Fruit fly (Drosophila melanogaster) whole organism, embryonic: Measurements from ENCODE around the gene AANATL7.

Source experiments
- Bdp1 ChIP-seq: fragments of 200-800 bp; sonication (Bioruptor generic); optimal IDR thresholded peaks from 3 replicates; lab custom pipeline; 2016; ENCODE audit warnings: missing biosample characterization, missing genetic modification characterization
- Blimp-1 ChIP-seq: fragments of 200-800 bp; sonication (Bioruptor generic); optimal IDR thresholded peaks from 3 replicates; lab custom pipeline; 2018; ENCODE audit warnings: missing biosample characterization, missing genetic modification characterization, mild to moderate bottlenecking, moderate library complexity, missing genetic modification reagents
- C15 ChIP-seq: fragments of 200-800 bp; sonication (Bioruptor generic); IDR thresholded peaks from 3 replicates; pipeline ENCODE4 v1.3.6; 2022; ENCODE audit warnings: missing biosample characterization, missing genetic modification characterization
- CG11085 ChIP-seq: fragments of 200-800 bp; sonication (Bioruptor generic); IDR thresholded peaks from 2 replicates; pipeline ENCODE4 v1.3.6; 2022; ENCODE audit warnings: missing biosample characterization, missing genetic modification characterization
- CG11560 ChIP-seq: fragments of 200-800 bp; sonication (Bioruptor generic); IDR thresholded peaks from 3 replicates; pipeline ENCODE4 v1.3.6; 2022; ENCODE audit warnings: missing biosample characterization, missing genetic modification characterization
- CG13296 ChIP-seq: fragments of 200-800 bp; sonication (Bioruptor generic); optimal IDR thresholded peaks from 3 replicates; lab custom pipeline; 2018; ENCODE audit warnings: missing biosample characterization, mild to moderate bottlenecking, missing genetic modification characterization
- CG14050 ChIP-seq: fragments of 200-800 bp; sonication (Bioruptor generic); IDR thresholded peaks from 3 replicates; pipeline ENCODE4 v1.3.6; 2022; ENCODE audit warnings: missing biosample characterization, missing genetic modification characterization
- CG14710 ChIP-seq: fragments of 200-800 bp; sonication (Bioruptor generic); optimal IDR thresholded peaks from 3 replicates; lab custom pipeline; 2019; ENCODE audit warnings: missing biosample characterization, mild to moderate bottlenecking, missing genetic modification characterization, moderate library complexity
- CG17385 ChIP-seq: fragments of 200-800 bp; sonication (Bioruptor generic); optimal IDR thresholded peaks from 3 replicates; lab custom pipeline; 2018; ENCODE audit warnings: missing biosample characterization, mild to moderate bottlenecking, missing genetic modification characterization
- CG18476 ChIP-seq: fragments of 200-800 bp; sonication (Bioruptor generic); optimal IDR thresholded peaks from 2 replicates; lab custom pipeline; 2016; ENCODE audit warnings: missing biosample characterization, mild to moderate bottlenecking, missing genetic modification characterization
- CG2129 ChIP-seq: fragments of 200-800 bp; sonication (Bioruptor generic); IDR thresholded peaks from 2 replicates; pipeline ENCODE4 v1.3.6; 2022; ENCODE audit warnings: missing biosample characterization, missing genetic modification characterization; ENCODE audit not compliant: partially characterized antibody
- CG2199 ChIP-seq: fragments of 200-800 bp; sonication (Bioruptor generic); IDR thresholded peaks from 3 replicates; pipeline ENCODE4 v1.3.6; 2022; ENCODE audit warnings: missing biosample characterization, missing genetic modification characterization
- CG30431 ChIP-seq: fragments of 200-800 bp; sonication (Bioruptor generic); optimal IDR thresholded peaks from 2 replicates; lab custom pipeline; 2017; ENCODE audit warnings: missing biosample characterization, missing genetic modification characterization
- CG31365 ChIP-seq: fragments of 200-800 bp; sonication (Bioruptor generic); optimal IDR thresholded peaks from 2 replicates; lab custom pipeline; 2018; ENCODE audit warnings: missing biosample characterization, mild to moderate bottlenecking, missing genetic modification characterization
- CG3838 ChIP-seq: fragments of 200-800 bp; sonication (Bioruptor generic); optimal IDR thresholded peaks from 3 replicates; lab custom pipeline; 2016; ENCODE audit warnings: missing biosample characterization, missing genetic modification characterization
- CG42726 ChIP-seq: fragments of 200-800 bp; sonication (Bioruptor generic); IDR thresholded peaks from 2 replicates; pipeline ENCODE4 v1.3.6; 2022; ENCODE audit warnings: missing biosample characterization, missing genetic modification characterization; ENCODE audit not compliant: partially characterized antibody
- CG4282 ChIP-seq: fragments of 200-800 bp; sonication (Bioruptor generic); optimal IDR thresholded peaks from 2 replicates; lab custom pipeline; 2016; ENCODE audit warnings: missing biosample characterization, missing genetic modification characterization
- CG4360 ChIP-seq: fragments of 200-800 bp; sonication (Bioruptor generic); IDR thresholded peaks from 2 replicates; pipeline ENCODE4 v1.3.6; 2022; ENCODE audit warnings: missing biosample characterization, missing genetic modification characterization
- CG4617 ChIP-seq: fragments of 200-800 bp; sonication (Bioruptor generic); optimal IDR thresholded peaks from 3 replicates; lab custom pipeline; 2016; ENCODE audit warnings: missing biosample characterization, missing genetic modification characterization, borderline replicate concordance
- CG7372 ChIP-seq: fragments of 200-800 bp; sonication (Bioruptor generic); IDR thresholded peaks from 2 replicates; pipeline ENCODE4 v1.3.6; 2022; ENCODE audit warnings: missing biosample characterization, missing genetic modification characterization
- CG7745 ChIP-seq: fragments of 200-800 bp; sonication (Bioruptor generic); optimal IDR thresholded peaks from 2 replicates; lab custom pipeline; 2018; ENCODE audit warnings: missing biosample characterization, mild to moderate bottlenecking, missing genetic modification characterization, moderate library complexity
- CG7839 ChIP-seq: fragments of 200-800 bp; sonication (Bioruptor generic); optimal IDR thresholded peaks from 3 replicates; lab custom pipeline; 2018; ENCODE audit warnings: missing biosample characterization, mild to moderate bottlenecking, missing genetic modification characterization, moderate library complexity
- CG8281 ChIP-seq: fragments of 200-800 bp; sonication (Bioruptor generic); optimal IDR thresholded peaks from 2 replicates; lab custom pipeline; 2018; ENCODE audit warnings: missing biosample characterization, mild to moderate bottlenecking, missing genetic modification characterization, moderate library complexity
- CG9876 ChIP-seq: fragments of 200-800 bp; sonication (Bioruptor generic); optimal IDR thresholded peaks from 2 replicates; lab custom pipeline; 2016; ENCODE audit warnings: missing biosample characterization, missing genetic modification characterization
- Chrac-16 ChIP-seq: fragments of 200-800 bp; sonication (Bioruptor generic); optimal IDR thresholded peaks from 3 replicates; lab custom pipeline; 2016; ENCODE audit warnings: missing biosample characterization, missing genetic modification characterization
- CoRest ChIP-seq: fragments of 200-800 bp; sonication (Bioruptor generic); optimal IDR thresholded peaks from 3 replicates; lab custom pipeline; 2018; ENCODE audit warnings: missing biosample characterization, mild to moderate bottlenecking, missing genetic modification characterization, moderate library complexity
- Gug ChIP-seq: fragments of 200-800 bp; sonication (Bioruptor generic); IDR thresholded peaks from 4 replicates; pipeline ENCODE4 v1.3.6; 2022; ENCODE audit warnings: missing biosample characterization, missing genetic modification characterization
- H2.0 ChIP-seq: fragments of 200-800 bp; sonication (Bioruptor generic); IDR thresholded peaks from 2 replicates; pipeline ENCODE4 v1.3.6; 2022; ENCODE audit warnings: missing biosample characterization, missing genetic modification characterization
- Hr51 ChIP-seq, 2 experiments: fragments of 200-800 bp; sonication (Bioruptor generic); optimal IDR thresholded peaks; 2 replicates in 1 of 2; 3 replicates in 1 of 2; lab custom pipeline; 2016 to 2018; ENCODE audit warnings: missing biosample characterization in 2 of 2, missing genetic modification characterization in 2 of 2, mild to moderate bottlenecking in 1 of 2, moderate library complexity in 1 of 2
- Mes4 ChIP-seq: fragments of 200-800 bp; sonication (Bioruptor generic); optimal IDR thresholded peaks from 2 replicates; lab custom pipeline; 2016; ENCODE audit warnings: missing biosample characterization, missing genetic modification characterization
- Pdp1 ChIP-seq, 2 experiments: fragments of 200-800 bp; sonication (Bioruptor generic); optimal IDR thresholded peaks; 3 replicates each; lab custom pipeline; 2016; ENCODE audit warnings: missing biosample characterization in 2 of 2, missing genetic modification characterization in 2 of 2, mild to moderate bottlenecking in 1 of 2, moderate library complexity in 1 of 2
- Sry-δ ChIP-seq: fragments of 200-800 bp; sonication (Bioruptor generic); optimal IDR thresholded peaks from 2 replicates; lab custom pipeline; 2016; ENCODE audit warnings: missing biosample characterization, missing genetic modification characterization
- bbx ChIP-seq: fragments of 200-800 bp; sonication (Bioruptor generic); IDR thresholded peaks from 2 replicates; pipeline ENCODE4 v1.3.6; 2022; ENCODE audit warnings: missing biosample characterization, missing genetic modification characterization; ENCODE audit not compliant: partially characterized antibody
- bcd ChIP-seq: fragments of 200-800 bp; sonication (Bioruptor generic); optimal IDR thresholded peaks from 2 replicates; lab custom pipeline; 2017; ENCODE audit warnings: missing biosample characterization, mild to moderate bottlenecking, missing genetic modification characterization
- br ChIP-seq: fragments of >200 bp; optimal IDR thresholded peaks from 2 replicates; lab custom pipeline; 2017
- btn ChIP-seq: fragments of 200-800 bp; sonication (Bioruptor generic); optimal IDR thresholded peaks from 2 replicates; lab custom pipeline; 2016; ENCODE audit warnings: missing biosample characterization, missing genetic modification characterization
- cad ChIP-seq: fragments of >200 bp; optimal IDR thresholded peaks from 2 replicates; lab custom pipeline; 2017; ENCODE audit warnings: missing biosample characterization, missing genetic modification characterization
- danr ChIP-seq: fragments of 200-800 bp; sonication (Bioruptor generic); IDR thresholded peaks from 2 replicates; pipeline ENCODE4 v1.3.6; 2022; ENCODE audit warnings: missing biosample characterization, missing genetic modification characterization
- dpn ChIP-seq, 2 experiments: fragments of 200-800 bp; sonication (Bioruptor generic); optimal IDR thresholded peaks; 3 replicates each; lab custom pipeline; 2016; ENCODE audit warnings: missing biosample characterization in 2 of 2, missing genetic modification characterization in 2 of 2
- ftz-f1 ChIP-seq: fragments of 200-800 bp; sonication (Bioruptor generic); optimal IDR thresholded peaks from 2 replicates; lab custom pipeline; 2016; ENCODE audit warnings: missing biosample characterization, missing genetic modification characterization
- hbn ChIP-seq: fragments of 200-800 bp; sonication (Bioruptor generic); IDR thresholded peaks from 2 replicates; pipeline ENCODE4 v1.3.6; 2022; ENCODE audit warnings: missing biosample characterization, missing genetic modification characterization; ENCODE audit not compliant: partially characterized antibody
- jigr1 ChIP-seq: fragments of 200-800 bp; sonication (Bioruptor generic); IDR thresholded peaks from 3 replicates; pipeline ENCODE4 v1.3.6; 2022; ENCODE audit warnings: missing biosample characterization, missing genetic modification characterization
- odd ChIP-seq: fragments of 200-800 bp; sonication (Bioruptor generic); optimal IDR thresholded peaks from 2 replicates; lab custom pipeline; 2017; ENCODE audit warnings: missing biosample characterization, mild to moderate bottlenecking, missing genetic modification characterization
- org-1 ChIP-seq: fragments of 200-800 bp; sonication (Bioruptor generic); optimal IDR thresholded peaks from 2 replicates; lab custom pipeline; 2017; ENCODE audit warnings: missing biosample characterization, missing genetic modification characterization
- prd ChIP-seq, 3 experiments: fragments of >200 bp in 2 of 3; fragments of 200-800 bp in 1 of 3; sonication (Bioruptor generic) in 1 of 3; optimal IDR thresholded peaks in 2 of 3; IDR thresholded peaks in 1 of 3; 2 replicates in 2 of 3; 3 replicates in 1 of 3; pipeline versions ENCODE4 v1.3.6 to Lab custom; 2017 to 2022; ENCODE audit warnings: missing biosample characterization in 1 of 3, missing genetic modification characterization in 1 of 3
- salm ChIP-seq: fragments of 200-800 bp; sonication (Bioruptor generic); optimal IDR thresholded peaks from 2 replicates; lab custom pipeline; 2018; ENCODE audit warnings: missing biosample characterization, mild to moderate bottlenecking, missing genetic modification characterization
- sim ChIP-seq: fragments of 200-800 bp; sonication (Bioruptor generic); IDR thresholded peaks from 2 replicates; pipeline ENCODE4 v1.3.6; 2022; ENCODE audit warnings: missing biosample characterization, missing genetic modification characterization
- sna ChIP-seq: fragments of 200-800 bp; sonication (Bioruptor generic); IDR thresholded peaks from 2 replicates; pipeline ENCODE4 v1.3.6; 2022; ENCODE audit warnings: missing biosample characterization, missing genetic modification characterization; ENCODE audit not compliant: partially characterized antibody
- sqz ChIP-seq: fragments of 200-800 bp; sonication (Bioruptor generic); optimal IDR thresholded peaks from 3 replicates; lab custom pipeline; 2018; ENCODE audit warnings: missing biosample characterization, mild to moderate bottlenecking, missing genetic modification characterization
- trh ChIP-seq: fragments of 200-800 bp; sonication (Bioruptor generic); optimal IDR thresholded peaks from 2 replicates; lab custom pipeline; 2016; ENCODE audit warnings: missing biosample characterization, missing genetic modification characterization

Gene AANATL7

DNA sequence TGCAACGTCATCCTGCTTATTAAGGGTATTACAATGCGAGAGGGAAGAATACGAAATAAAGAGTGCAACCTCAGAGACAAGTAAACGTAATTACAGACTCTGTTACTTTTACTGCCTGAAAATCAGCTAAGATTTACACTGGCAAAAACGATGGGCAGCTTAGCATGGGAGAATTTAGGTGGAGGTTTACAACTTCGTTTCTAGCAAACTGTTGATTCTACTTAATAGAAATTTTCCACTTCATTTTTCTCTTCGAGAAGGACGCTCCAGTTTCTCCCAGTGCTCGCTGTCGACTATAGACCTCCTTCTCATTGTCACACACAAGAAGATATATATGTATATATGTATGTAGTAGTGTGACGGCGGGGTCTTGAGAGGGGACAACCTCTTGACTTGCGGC lies 44.6 kb upstream of the AANATL7 start (continued):
- TF ChIP-seq CG17385 (GFP tag; lab: Kevin White, UChicago): peak; percentile 22
- no peak for TF ChIP-seq CG2129 (GFP tag; lab: Robert Waterston, UW)
- TF ChIP-seq prd (optimal IDR thresholded peaks at IDR 0.05; lab: Kevin White, UChicago): no peak
- TF ChIP-seq prd (GFP tag; IDR thresholded peaks at IDR 0.05; lab: Robert Waterston, UW): peak; percentile 77
- TF ChIP-seq Blimp-1 (GFP tag; lab: Kevin White, UChicago): peak; percentile 18
- TF ChIP-seq sim: 0 out of 2 replicates have a peak, but pooled peaks have one; percentile 12
- no peak for TF ChIP-seq bbx (GFP tag; lab: Robert Waterston, UW)
- 0 out of 3 replicates have a peak, but pooled peaks have one; percentile 29 for TF ChIP-seq C15
- no peak for TF ChIP-seq CG31365 (tag; lab: Kevin White, UChicago)
- TF ChIP-seq sqz (GFP tag; lab: Kevin White, UChicago): no peak
- TF ChIP-seq jigr1: 0 out of 3 replicates have a peak, but pooled peaks have one; percentile 14
- no peak for TF ChIP-seq ftz-f1 (GFP tag; lab: Kevin White, UChicago)
- TF ChIP-seq hbn (GFP tag; lab: Robert Waterston, UW): no peak
- TF ChIP-seq CG7839 (tag; lab: Kevin White, UChicago): peak; percentile 48
- no peak for TF ChIP-seq CG9876
- TF ChIP-seq CG30431 (GFP tag; lab: Kevin White, UChicago): no peak
- TF ChIP-seq CG11560 (tag; lab: Robert Waterston, UW): no peak
- no peak for TF ChIP-seq CG13296 (GFP tag; lab: Kevin White, UChicago)
- TF ChIP-seq sna (GFP tag; lab: Robert Waterston, UW): no peak
- TF ChIP-seq CG4282 (GFP tag; lab: Kevin White, UChicago): no peak
- TF ChIP-seq H2.0 (GFP tag; lab: Robert Waterston, UW): 0 out of 2 replicates have a peak, but pooled peaks have one; percentile 46
- TF ChIP-seq Gug (GFP tag; lab: Robert Waterston, UW): peak; percentile 43; the same call in 1 of the 4 replicates
- TF ChIP-seq CG4360: no peak
- TF ChIP-seq CG2199 (GFP tag; lab: Robert Waterston, UW): no peak
- TF ChIP-seq Hr51 (GFP tag; optimal IDR thresholded peaks at IDR 0.05; lab: Kevin White, UChicago): peak in 1 of 2 experiments; percentile 44
- TF ChIP-seq CG18476: no peak
- TF ChIP-seq CG11085 (GFP tag; lab: Robert Waterston, UW): no peak
- peak; percentile 38 for TF ChIP-seq CoRest (tag; lab: Kevin White, UChicago)
- no peak for TF ChIP-seq CG4617 (GFP tag; lab: Kevin White, UChicago)
- TF ChIP-seq Sry-δ (GFP tag; lab: Kevin White, UChicago): no peak
- peak; percentile 42 for TF ChIP-seq Chrac-16 (GFP tag; lab: Kevin White, UChicago)
- TF ChIP-seq CG14710 (tag; lab: Kevin White, UChicago): peak; percentile 3
- peak; percentile 4 for TF ChIP-seq org-1 (GFP tag; lab: Kevin White, UChicago)
- no peak for TF ChIP-seq Bdp1 (GFP tag; lab: Kevin White, UChicago)
- TF ChIP-seq trh (GFP tag; lab: Kevin White, UChicago): no peak
- TF ChIP-seq CG3838 (GFP tag; lab: Kevin White, UChicago): no peak
- no peak for TF ChIP-seq cad (GFP tag; lab: Kevin White, UChicago)
- no peak for TF ChIP-seq br (lab: Kevin White, UChicago)
- no peak for TF ChIP-seq CG42726 (GFP tag; lab: Robert Waterston, UW)
- no peak for TF ChIP-seq Mes4 (GFP tag; lab: Kevin White, UChicago)
- peak; percentile 27 for TF ChIP-seq bcd
- no peak; the same call in 2 of the 3 replicates for TF ChIP-seq CG14050 (GFP tag; lab: Robert Waterston, UW)
- TF ChIP-seq dpn (GFP tag; optimal IDR thresholded peaks at IDR 0.05; lab: Kevin White, UChicago): peak in 1 of 2 experiments; percentile 23
- no peak for TF ChIP-seq CG7745 (tag; lab: Kevin White, UChicago)
- TF ChIP-seq CG8281: no peak
- no peak for TF ChIP-seq CG7372
- TF ChIP-seq salm: no peak
- no peak for TF ChIP-seq danr
- no peak for TF ChIP-seq odd (GFP tag; lab: Kevin White, UChicago)
- TF ChIP-seq Pdp1 (GFP tag; optimal IDR thresholded peaks at IDR 0.05; lab: Kevin White, UChicago): peak; percentile 1 to 2
- TF ChIP-seq btn (GFP tag; lab: Kevin White, UChicago): no peak
